Fruit fly (Drosophila melanogaster): ENCODE data around the gene CG14969.

The CG14969 gene

DNA sequence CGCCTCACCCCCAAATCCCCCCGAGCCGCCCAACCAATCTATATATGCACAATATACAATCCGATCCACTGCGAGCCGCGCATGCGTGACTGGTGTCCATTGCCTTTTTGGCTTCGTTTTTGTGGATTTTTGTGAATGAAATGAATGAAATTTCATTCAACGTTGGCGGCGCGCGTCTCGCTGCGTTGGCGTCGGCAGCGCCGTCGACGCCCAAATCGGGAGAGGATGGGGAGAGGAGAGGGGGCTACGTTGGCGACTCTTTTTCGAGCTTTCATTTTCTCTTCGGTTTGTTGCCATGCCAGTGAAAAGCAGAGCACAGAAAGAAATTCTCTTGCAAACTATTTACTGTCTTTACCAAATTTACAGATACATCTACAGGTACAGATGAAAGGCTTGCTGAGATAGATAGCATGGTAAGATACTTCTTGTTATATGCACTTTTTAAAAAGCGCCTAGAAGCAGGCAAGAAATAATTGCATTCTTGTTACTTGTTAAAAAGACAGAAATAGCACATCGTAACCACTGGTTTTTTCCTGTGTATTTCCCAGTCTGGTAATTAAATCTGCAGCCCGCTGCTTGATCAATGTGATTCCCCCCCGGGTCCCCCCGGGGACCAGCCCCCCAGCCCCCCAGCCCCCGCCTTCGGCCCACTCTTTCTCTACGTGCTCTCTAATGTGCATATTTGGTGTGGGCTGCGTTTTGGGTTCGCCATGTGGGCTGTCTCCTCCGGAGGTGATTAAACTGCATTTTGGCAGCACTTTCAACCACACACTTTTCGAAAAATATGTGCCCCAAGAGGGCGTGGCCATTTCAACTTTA, 45.7 kb upstream of the CG14969 start (continued):
- TF ChIP-seq rib (GFP tag; IDR thresholded peaks at IDR 0.05), result no peak; the same call in 1 of the 2 replicates
- TF ChIP-seq Hsf (GFP tag; optimal IDR thresholded peaks at IDR 0.05), result peak; percentile 20
- TF ChIP-seq insv (GFP tag; optimal IDR thresholded peaks at IDR 0.05), result no peak
- peak; percentile 47 for TF ChIP-seq D19A (tag; optimal IDR thresholded peaks at IDR 0.05)
- peak; percentile 42 for TF ChIP-seq CG5180 (GFP tag; optimal IDR thresholded peaks at IDR 0.05)
- TF ChIP-seq Scr (GFP tag; IDR thresholded peaks at IDR 0.05; ENCODE audit: partially characterized antibody), result peak; percentile 10; the same call in 1 of the 2 replicates
- TF ChIP-seq zf30C (GFP tag; optimal IDR thresholded peaks at IDR 0.05), result peak; percentile 1
- TF ChIP-seq mam (GFP tag; optimal IDR thresholded peaks at IDR 0.05), result no peak
- peak; percentile 56 for TF ChIP-seq CG17385 (GFP tag; optimal IDR thresholded peaks at IDR 0.05)
- TF ChIP-seq CG14014 (GFP tag; IDR thresholded peaks at IDR 0.05), result no peak
- no peak for TF ChIP-seq CG33557 (GFP tag; optimal IDR thresholded peaks at IDR 0.05)
- peak; percentile 5 for TF ChIP-seq CG10209 (GFP tag; optimal IDR thresholded peaks at IDR 0.05)
- TF ChIP-seq bbx (GFP tag; IDR thresholded peaks at IDR 0.05; ENCODE audit: partially characterized antibody), result no peak
- TF ChIP-seq CG11723 (GFP tag; optimal IDR thresholded peaks at IDR 0.05), result peak; percentile 40
- no peak for TF ChIP-seq TFAM (GFP tag; optimal IDR thresholded peaks at IDR 0.05)
- no peak for TF ChIP-seq Atf3 (GFP tag; optimal IDR thresholded peaks at IDR 0.05)
- TF ChIP-seq CG13424 (tag; optimal IDR thresholded peaks at IDR 0.05), result peak; percentile 62
- TF ChIP-seq CG12071 (GFP tag; optimal IDR thresholded peaks at IDR 0.05), result peak; percentile 27
- TF ChIP-seq CG10366 (GFP tag; IDR thresholded peaks at IDR 0.05), result peak; percentile 22; the same call in 1 of the 2 replicates
- TF ChIP-seq D (optimal IDR thresholded peaks at IDR 0.05), result no peak
- TF ChIP-seq D (GFP tag; optimal IDR thresholded peaks at IDR 0.05), result peak; percentile 30
- TF ChIP-seq NC2α (GFP tag; optimal IDR thresholded peaks at IDR 0.05), result no peak
- no peak for TF ChIP-seq corto (GFP tag; optimal IDR thresholded peaks at IDR 0.05)
- no peak for TF ChIP-seq gfzf (GFP tag; optimal IDR thresholded peaks at IDR 0.05)
- TF ChIP-seq chn (GFP tag; optimal IDR thresholded peaks at IDR 0.05), result peak; percentile 6
- TF ChIP-seq stc (GFP tag; IDR thresholded peaks at IDR 0.05), result peak; percentile 22; the same call in 1 of the 2 replicates
- TF ChIP-seq CG2875 (GFP tag; optimal IDR thresholded peaks at IDR 0.05), result peak; percentile 45
- TF ChIP-seq esg (GFP tag; conservative IDR thresholded peaks at IDR 0.05), result peak; percentile 38
- TF ChIP-seq CG11695 (GFP tag; IDR thresholded peaks at IDR 0.05), result 0 out of 3 replicates have a peak, but pooled peaks have one; percentile 30
- TF ChIP-seq zen2 (GFP tag; IDR thresholded peaks at IDR 0.05; ENCODE audit: partially characterized antibody), result no peak
- no peak for TF ChIP-seq Hr3 (GFP tag; optimal IDR thresholded peaks at IDR 0.05)
- peak; percentile 76 for TF ChIP-seq Drgx (GFP tag; IDR thresholded peaks at IDR 0.05)
- no peak for TF ChIP-seq CG14860 (GFP tag; IDR thresholded peaks at IDR 0.05; ENCODE audit: partially characterized antibody)
- TF ChIP-seq CG10979 (tag; optimal IDR thresholded peaks at IDR 0.05), result peak; percentile 69
- no peak for TF ChIP-seq C15 (GFP tag; IDR thresholded peaks at IDR 0.05)
- TF ChIP-seq Atf6 (GFP tag; IDR thresholded peaks at IDR 0.05), result 0 out of 2 replicates have a peak, but pooled peaks have one; percentile 17
- TF ChIP-seq odd (GFP tag; optimal IDR thresholded peaks at IDR 0.05), result peak; percentile 5
- TF ChIP-seq sd (tag; optimal IDR thresholded peaks at IDR 0.05), result peak; percentile 29
- TF ChIP-seq CG6254 (GFP tag; optimal IDR thresholded peaks at IDR 0.05), result peak; percentile 40
- TF ChIP-seq Antp (GFP tag; optimal IDR thresholded peaks at IDR 0.05), result no peak
- TF ChIP-seq Ptx1 (GFP tag; IDR thresholded peaks at IDR 0.05), result peak; percentile 60; the same call in 1 of the 2 replicates
- TF ChIP-seq CG18599 (GFP tag; optimal IDR thresholded peaks at IDR 0.05), result peak; percentile 10
- peak in 1 of 2 experiments; percentile 12 for TF ChIP-seq Pdp1 (GFP tag; optimal IDR thresholded peaks at IDR 0.05)
- TF ChIP-seq row (GFP tag; IDR thresholded peaks at IDR 0.05), result peak; percentile 60
- TF ChIP-seq CG32772 (GFP tag; IDR thresholded peaks at IDR 0.05), result no peak
- peak; percentile 63 for TF ChIP-seq Adf1 (GFP tag; IDR thresholded peaks at IDR 0.05)
- TF ChIP-seq ham (GFP tag; IDR thresholded peaks at IDR 0.05), result no peak
- no peak for TF ChIP-seq otp (GFP tag; IDR thresholded peaks at IDR 0.05)
